Worm (Caenorhabditis elegans): ENCODE measurements around the gene rad-23.

ce11 chrII:11627904-11628303 lies 24.6 kb downstream of the rad-23 start:
- TF ChIP-seq hnd-1 (tag; optimal IDR thresholded peaks at IDR 0.05) (no peak), ets-7 (tag; optimal IDR thresholded peaks at IDR 0.05) (no peak), ama-1 (optimal IDR thresholded peaks at IDR 0.05) (no peak), tbx-37 (GFP tag; conservative IDR thresholded peaks at IDR 0.05) (no peak), sea-1 (GFP tag; conservative IDR thresholded peaks at IDR 0.05) (no peak)
